Fruit fly (Drosophila melanogaster): ENCODE data around the gene CG1275.

CG1275 gene

DNA sequence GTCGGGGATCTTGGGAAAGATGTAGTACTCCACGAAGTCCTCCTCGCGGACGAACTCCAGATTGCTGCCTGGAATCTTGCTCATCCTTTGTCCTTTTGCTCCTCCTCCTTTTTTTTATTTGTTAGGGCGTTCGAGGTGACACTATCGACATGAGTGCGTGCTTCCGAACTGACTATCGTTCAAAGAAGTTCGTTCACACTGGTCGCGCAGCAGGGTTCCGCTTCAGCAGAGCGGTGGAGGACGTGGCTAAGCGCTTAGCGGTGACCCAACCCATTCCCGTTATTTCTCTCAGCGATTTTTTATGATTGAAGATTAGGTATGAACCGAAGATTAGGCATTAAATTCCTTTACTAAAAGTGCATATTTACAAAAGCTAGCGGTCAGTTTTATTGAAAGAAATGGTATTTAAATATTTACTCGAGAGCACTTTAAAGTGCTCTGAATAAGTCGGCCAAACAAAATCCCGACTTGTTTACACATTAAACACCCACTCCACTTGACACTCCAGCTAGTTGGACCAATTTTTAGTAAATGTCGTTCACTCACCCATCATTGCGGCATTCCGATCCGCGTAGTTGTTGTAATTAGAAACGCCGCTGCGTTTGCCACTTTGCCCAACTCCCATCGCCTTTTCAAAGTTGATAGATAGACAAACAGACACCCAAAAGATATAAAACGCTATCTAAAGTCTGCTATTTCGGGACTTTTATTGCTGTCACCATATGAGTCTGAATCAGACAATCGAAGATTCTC lies 8.6 kb upstream of the CG1275 start, which contains the start of the genes ecd and CG13806 (continued):
- TF ChIP-seq slou (GFP tag; optimal IDR thresholded peaks at IDR 0.05), result no peak
- TF ChIP-seq hbn (GFP tag; IDR thresholded peaks at IDR 0.05; ENCODE audit: partially characterized antibody), result peak; percentile 87
- no peak for TF ChIP-seq CG15479 (GFP tag; optimal IDR thresholded peaks at IDR 0.05)
- TF ChIP-seq Deaf1 (tag; optimal IDR thresholded peaks at IDR 0.05), result no peak
- TF ChIP-seq CG6272 (GFP tag; IDR thresholded peaks at IDR 0.05), result peak; percentile 23; the same call in 1 of the 2 replicates
- TF ChIP-seq NK7.1 (GFP tag; optimal IDR thresholded peaks at IDR 0.05), result no peak
- no peak for TF ChIP-seq CG6813 (GFP tag; optimal IDR thresholded peaks at IDR 0.05)
- peak; percentile 97 for TF ChIP-seq CG7357 (GFP tag; IDR thresholded peaks at IDR 0.05)
- no peak for TF ChIP-seq ara (GFP tag; IDR thresholded peaks at IDR 0.05)
- TF ChIP-seq cad (GFP tag; optimal IDR thresholded peaks at IDR 0.05), result no peak
- TF ChIP-seq Hr78 (GFP tag; optimal IDR thresholded peaks at IDR 0.05), result peak in 1 of 2 experiments; percentile 1
- no peak for TF ChIP-seq H2.0 (GFP tag; IDR thresholded peaks at IDR 0.05)
- TF ChIP-seq CG16813 (GFP tag; IDR thresholded peaks at IDR 0.05; ENCODE audit: partially characterized antibody), result peak; percentile 96
- peak; percentile 46 for TF ChIP-seq CG7786 (GFP tag; optimal IDR thresholded peaks at IDR 0.05)
- no peak for TF ChIP-seq CG8924 (tag; optimal IDR thresholded peaks at IDR 0.05)
- TF ChIP-seq dpn (GFP tag; optimal IDR thresholded peaks at IDR 0.05), result peak; percentile 24 to 54
- TF ChIP-seq caup (GFP tag; optimal IDR thresholded peaks at IDR 0.05; ENCODE audit: severe bottlenecking), result peak; percentile 31
- TF ChIP-seq CG8290 (GFP tag; optimal IDR thresholded peaks at IDR 0.05), result no peak
- peak; percentile 15 to 79 for TF ChIP-seq CG8290 (tag; optimal IDR thresholded peaks at IDR 0.05)
- TF ChIP-seq kay (GFP tag; optimal IDR thresholded peaks at IDR 0.05), result no peak
- no peak for TF ChIP-seq dati (GFP tag; IDR thresholded peaks at IDR 0.05)
- TF ChIP-seq ERR (GFP tag; optimal IDR thresholded peaks at IDR 0.05), result peak; percentile 25
- TF ChIP-seq CG4730 (GFP tag; IDR thresholded peaks at IDR 0.05), result no peak
- peak; percentile 93 for TF ChIP-seq CG7963 (GFP tag; IDR thresholded peaks at IDR 0.05; ENCODE audit: partially characterized antibody)
- peak; percentile 98 for TF ChIP-seq Sry-δ (GFP tag; optimal IDR thresholded peaks at IDR 0.05)
- peak; percentile 44; the same call in 1 of the 2 replicates for TF ChIP-seq wdn (GFP tag; IDR thresholded peaks at IDR 0.05)
- no peak for TF ChIP-seq Doc2 (GFP tag; IDR thresholded peaks at IDR 0.05)
- TF ChIP-seq mam (GFP tag; optimal IDR thresholded peaks at IDR 0.05), result peak; percentile 66
- peak; percentile 34; the same call in 1 of the 2 replicates for TF ChIP-seq CG31441 (GFP tag; IDR thresholded peaks at IDR 0.05)
- TF ChIP-seq CG10462 (GFP tag; optimal IDR thresholded peaks at IDR 0.05), result peak; percentile 88
- no peak for TF ChIP-seq CG32772 (GFP tag; IDR thresholded peaks at IDR 0.05)
- TF ChIP-seq zen2 (GFP tag; IDR thresholded peaks at IDR 0.05; ENCODE audit: partially characterized antibody), result peak; percentile 87
- peak; percentile 96 for TF ChIP-seq nerfin-1 (tag; optimal IDR thresholded peaks at IDR 0.05)
- peak; percentile 8 for TF ChIP-seq Mes4 (GFP tag; optimal IDR thresholded peaks at IDR 0.05)
- TF ChIP-seq sqz (GFP tag; optimal IDR thresholded peaks at IDR 0.05), result no peak
- TF ChIP-seq CG15601 (tag; optimal IDR thresholded peaks at IDR 0.05), result peak; percentile 16
- no peak for TF ChIP-seq CG1832 (GFP tag; optimal IDR thresholded peaks at IDR 0.05)
- TF ChIP-seq YL-1 (GFP tag; optimal IDR thresholded peaks at IDR 0.05), result peak; percentile 63
- TF ChIP-seq CG3065 (GFP tag; optimal IDR thresholded peaks at IDR 0.05), result peak; percentile 77
- peak; percentile 74 for TF ChIP-seq stwl (tag; optimal IDR thresholded peaks at IDR 0.05)
- no peak for TF ChIP-seq Tbp (GFP tag; optimal IDR thresholded peaks at IDR 0.05)
- no peak for TF ChIP-seq CG31224 (GFP tag; IDR thresholded peaks at IDR 0.05)
- TF ChIP-seq ftz-f1 (GFP tag; optimal IDR thresholded peaks at IDR 0.05), result peak; percentile 40
- no peak for TF ChIP-seq CG32767 (GFP tag; IDR thresholded peaks at IDR 0.05)
- TF ChIP-seq salm (tag; optimal IDR thresholded peaks at IDR 0.05), result no peak
- peak; percentile 27 for TF ChIP-seq CG12942 (GFP tag; optimal IDR thresholded peaks at IDR 0.05)
- TF ChIP-seq dysf (GFP tag; IDR thresholded peaks at IDR 0.05), result peak; percentile 35; the same call in 1 of the 3 replicates
- TF ChIP-seq ro (GFP tag; IDR thresholded peaks at IDR 0.05), result no peak
- TF ChIP-seq CG9876 (GFP tag; optimal IDR thresholded peaks at IDR 0.05), result peak; percentile 26
- peak; percentile 60; the same call in 1 of the 2 replicates for TF ChIP-seq CG3847 (GFP tag; IDR thresholded peaks at IDR 0.05)
